Fruit fly (Drosophila melanogaster) whole organism, wandering third instar larva: ENCODE measurements around the gene CG15892.

Experiments
- Abd-B ChIP-seq: fragments of >200 bp; optimal IDR thresholded peaks from 2 replicates; lab custom pipeline; 2017; ENCODE audit warnings: missing biosample characterization, missing genetic modification characterization
- CG32264 ChIP-seq: fragments of 200-800 bp; sonication (Bioruptor generic); optimal IDR thresholded peaks from 2 replicates; lab custom pipeline; 2016; ENCODE audit warnings: missing biosample characterization, missing genetic modification characterization
- CG9705 ChIP-seq: fragments of 200-800 bp; sonication (Bioruptor generic); optimal IDR thresholded peaks from 2 replicates; lab custom pipeline; 2018; ENCODE audit warnings: missing biosample characterization, mild to moderate bottlenecking, missing genetic modification characterization
- CrebA ChIP-seq: fragments of 200-800 bp; sonication (Bioruptor generic); optimal IDR thresholded peaks from 2 replicates; lab custom pipeline; 2016; ENCODE audit warnings: missing biosample characterization, mild to moderate bottlenecking, missing genetic modification characterization, borderline replicate concordance
- Dfd ChIP-seq: fragments of >200 bp; optimal IDR thresholded peaks from 2 replicates; lab custom pipeline; 2017; ENCODE audit warnings: missing biosample characterization, missing genetic modification characterization
- Dif ChIP-seq: fragments of 200-275, 200-300 bp; sonication (Bioruptor generic); optimal IDR thresholded peaks from 2 replicates; lab custom pipeline; 2018; ENCODE audit warnings: missing biosample characterization, missing genetic modification characterization; ENCODE audit not compliant: partially characterized antibody
- GATAd ChIP-seq: sonication (Bioruptor generic); optimal IDR thresholded peaks from 2 replicates; lab custom pipeline; 2016; ENCODE audit warnings: missing biosample characterization, missing genetic modification characterization
- HLH106 ChIP-seq: fragments of 200-800 bp; optimal IDR thresholded peaks from 3 replicates; lab custom pipeline; 2019; ENCODE audit warnings: missing biosample characterization, mild to moderate bottlenecking, missing genetic modification characterization, moderate library complexity
- Hnf4 ChIP-seq: fragments of 200-800 bp; sonication (Bioruptor generic); optimal IDR thresholded peaks from 2 replicates; lab custom pipeline; 2016; ENCODE audit warnings: missing biosample characterization, mild to moderate bottlenecking, missing genetic modification characterization
- Hr78 ChIP-seq: fragments of >200 bp; optimal IDR thresholded peaks from 2 replicates; lab custom pipeline; 2017; ENCODE audit warnings: missing biosample characterization, missing genetic modification characterization
- Hr83 ChIP-seq: fragments of 200-300 bp; sonication (Bioruptor generic); optimal IDR thresholded peaks from 2 replicates; lab custom pipeline; 2016; ENCODE audit warnings: missing biosample characterization, mild to moderate bottlenecking, missing genetic modification characterization, moderate library complexity; ENCODE audit not compliant: poor library complexity, severe bottlenecking
- Jra ChIP-seq: sonication (Bioruptor generic); optimal IDR thresholded peaks from 2 replicates; lab custom pipeline; 2016; ENCODE audit warnings: missing biosample characterization, missing genetic modification characterization
- Mio ChIP-seq: sonication (Bioruptor generic); optimal IDR thresholded peaks from 2 replicates; lab custom pipeline; 2016; ENCODE audit warnings: missing biosample characterization, missing genetic modification characterization
- Myc ChIP-seq: fragments of >200 bp; optimal IDR thresholded peaks from 2 replicates; lab custom pipeline; 2017
- N ChIP-seq: fragments of >200 bp; optimal IDR thresholded peaks from 2 replicates; lab custom pipeline; 2018; ENCODE audit warnings: missing biosample characterization, missing external identifiers, missing genetic modification characterization
- OdsH ChIP-seq: fragments of 200-800 bp; sonication (Bioruptor generic); optimal IDR thresholded peaks from 2 replicates; lab custom pipeline; 2016; ENCODE audit warnings: missing biosample characterization, mild to moderate bottlenecking, missing genetic modification characterization
- Rel ChIP-seq, 2 experiments: fragments of 200-800 bp; sonication (Bioruptor generic) in 1 of 2; optimal IDR thresholded peaks; 2 replicates in 1 of 2; 3 replicates in 1 of 2; lab custom pipeline; 2016 to 2019; ENCODE audit warnings: mild to moderate bottlenecking in 2 of 2, missing biosample characterization in 2 of 2, missing genetic modification characterization in 2 of 2, moderate library complexity in 1 of 2
- Sp1 ChIP-seq: fragments of 200-800 bp; sonication (Bioruptor generic); optimal IDR thresholded peaks from 3 replicates; lab custom pipeline; 2019; ENCODE audit warnings: missing biosample characterization, mild to moderate bottlenecking, missing genetic modification characterization, moderate library complexity
- Vsx2 ChIP-seq: fragments of 200-300, 225-300 bp; sonication (Bioruptor generic); optimal IDR thresholded peaks from 2 replicates; lab custom pipeline; 2018; ENCODE audit warnings: missing biosample characterization, missing genetic modification characterization; ENCODE audit not compliant: partially characterized antibody
- br ChIP-seq: fragments of 200-800 bp; sonication (Bioruptor generic); optimal IDR thresholded peaks from 2 replicates; lab custom pipeline; 2016; ENCODE audit warnings: missing biosample characterization, missing genetic modification characterization
- brk ChIP-seq: fragments of 200-800 bp; sonication (Bioruptor generic); optimal IDR thresholded peaks from 2 replicates; lab custom pipeline; 2016; ENCODE audit warnings: missing biosample characterization, mild to moderate bottlenecking, missing genetic modification characterization
- dl ChIP-seq, 2 experiments: fragments of 175-275, 200-275 bp in 1 of 2; fragments of 200-275 bp in 1 of 2; sonication (Bioruptor generic); optimal IDR thresholded peaks; lab custom pipeline; 2018; ENCODE audit warnings: mild to moderate bottlenecking in 2 of 2, missing biosample characterization in 2 of 2, missing genetic modification characterization in 2 of 2, moderate library complexity in 2 of 2; ENCODE audit not compliant: partially characterized antibody in 2 of 2, insufficient read depth in 1 of 2
- dmrt93B ChIP-seq: fragments of 200-800 bp; sonication (Bioruptor generic); optimal IDR thresholded peaks from 2 replicates; lab custom pipeline; 2018; ENCODE audit warnings: missing biosample characterization, mild to moderate bottlenecking, missing genetic modification characterization
- dsf ChIP-seq: sonication (Bioruptor generic); optimal IDR thresholded peaks from 2 replicates; lab custom pipeline; 2016; ENCODE audit warnings: missing biosample characterization, missing genetic modification characterization, borderline replicate concordance
- ey ChIP-seq: fragments of 200-800 bp; sonication (Bioruptor generic); optimal IDR thresholded peaks from 2 replicates; lab custom pipeline; 2016; ENCODE audit warnings: missing biosample characterization, missing genetic modification characterization
- foxo ChIP-seq, 2 experiments: fragments of 200-800 bp; sonication (Bioruptor generic); optimal IDR thresholded peaks; 2 replicates in 1 of 2; 3 replicates in 1 of 2; lab custom pipeline; 2016 to 2017; ENCODE audit warnings: missing biosample characterization in 2 of 2, missing genetic modification characterization in 2 of 2
- fru ChIP-seq: fragments of 200-800 bp; sonication (Bioruptor generic); optimal IDR thresholded peaks from 3 replicates; lab custom pipeline; 2016; ENCODE audit warnings: missing biosample characterization, mild to moderate bottlenecking, missing genetic modification characterization
- h ChIP-seq: fragments of 200-800 bp; sonication (Bioruptor generic); optimal IDR thresholded peaks from 3 replicates; lab custom pipeline; 2016; ENCODE audit warnings: missing biosample characterization, mild to moderate bottlenecking, missing genetic modification characterization
- jim ChIP-seq: fragments of 175-275, 200-325 bp; sonication (Bioruptor generic); optimal IDR thresholded peaks from 2 replicates; lab custom pipeline; 2016; ENCODE audit warnings: missing biosample characterization, mild to moderate bottlenecking, missing genetic modification characterization
- lola ChIP-seq: fragments of >200 bp; optimal IDR thresholded peaks from 2 replicates; lab custom pipeline; 2017; ENCODE audit warnings: missing biosample characterization, missing genetic modification characterization
- pan ChIP-seq: fragments of >200 bp; optimal IDR thresholded peaks from 2 replicates; lab custom pipeline; 2017
- psq ChIP-seq: fragments of 200-800 bp; sonication (Bioruptor generic); optimal IDR thresholded peaks from 3 replicates; lab custom pipeline; 2017; ENCODE audit warnings: missing biosample characterization, mild to moderate bottlenecking, missing genetic modification characterization, moderate library complexity
- rgr ChIP-seq: fragments of 200-800 bp; sonication (Bioruptor generic); optimal IDR thresholded peaks from 3 replicates; lab custom pipeline; 2016; ENCODE audit warnings: missing biosample characterization, mild to moderate bottlenecking, missing genetic modification characterization
- sage ChIP-seq: fragments of 200-800 bp; sonication (Bioruptor generic); optimal IDR thresholded peaks from 2 replicates; lab custom pipeline; 2016; ENCODE audit warnings: missing biosample characterization, mild to moderate bottlenecking, missing genetic modification characterization
- sv ChIP-seq: fragments of 200-800 bp; sonication (Bioruptor generic); optimal IDR thresholded peaks from 3 replicates; lab custom pipeline; 2016; ENCODE audit warnings: missing biosample characterization, missing genetic modification characterization
- tai ChIP-seq: sonication (Bioruptor generic); optimal IDR thresholded peaks from 2 replicates; lab custom pipeline; 2016; ENCODE audit warnings: missing biosample characterization, missing genetic modification characterization
- usp ChIP-seq: fragments of >200 bp; optimal IDR thresholded peaks from 2 replicates; lab custom pipeline; 2017; ENCODE audit warnings: missing biosample characterization, missing genetic modification characterization
- woc ChIP-seq: sonication (Bioruptor generic); optimal IDR thresholded peaks from 2 replicates; lab custom pipeline; 2016; ENCODE audit warnings: missing biosample characterization, mild to moderate bottlenecking, missing genetic modification characterization

Gene CG15892

dm6 chrX:6330369-6330949 is 36.3 kb upstream of the CG15892 start, which contains the start of gene CG42240:
Gene CG42240, plus strand, starts transcription at chrX:6330842.
- TF ChIP-seq sv (GFP tag; lab: Kevin White, UChicago) (peak; percentile 61), CrebA (GFP tag; lab: Kevin White, UChicago) (peak; percentile 54), ey (peak; percentile 87), dsf (GFP tag; lab: Kevin White, UChicago) (peak; percentile 31), psq (peak; percentile 87), GATAd (GFP tag; lab: Kevin White, UChicago) (peak; percentile 23), HLH106 (tag; lab: Kevin White, UChicago) (peak; percentile 90), Vsx2 (no peak), N (GFP tag; lab: Kevin White, UChicago) (no peak), Dif (GFP tag; lab: Kevin White, UChicago) (peak; percentile 52), sage (peak; percentile 43), Hr78 (GFP tag; lab: Kevin White, UChicago) (no peak), Hnf4 (GFP tag; lab: Kevin White, UChicago) (peak; percentile 75), CG32264 (peak; percentile 61), Jra (GFP tag; lab: Kevin White, UChicago) (peak; percentile 53), Hr83 (GFP tag; lab: Kevin White, UChicago) (no peak), usp (GFP tag; lab: Kevin White, UChicago) (no peak), lola (no peak), Rel (GFP tag; optimal IDR thresholded peaks at IDR 0.05; lab: Kevin White, UChicago) (peak; percentile 49), Rel (tag; optimal IDR thresholded peaks at IDR 0.05; lab: Kevin White, UChicago) (peak; percentile 59), woc (peak; percentile 69), Abd-B (GFP tag; lab: Kevin White, UChicago) (no peak), dmrt93B (peak; percentile 90), Myc (lab: Kevin White, UChicago) (no peak), Mio (GFP tag; lab: Kevin White, UChicago) (no peak), tai (GFP tag; lab: Kevin White, UChicago) (no peak), foxo (GFP tag; optimal IDR thresholded peaks at IDR 0.05; lab: Kevin White, UChicago) (peak; percentile 49 to 90), pan (lab: Kevin White, UChicago) (no peak), dl (GFP tag; optimal IDR thresholded peaks at IDR 0.05; lab: Kevin White, UChicago; ENCODE audit: insufficient read depth in 1 of 2, partially characterized antibody in 2 of 2) (peak in 1 of 2 experiments; percentile 24), Dfd (no peak), br (peak; percentile 87), OdsH (GFP tag; lab: Kevin White, UChicago) (peak; percentile 89), jim (no peak), fru (GFP tag; lab: Kevin White, UChicago) (peak; percentile 92), brk (GFP tag; lab: Kevin White, UChicago) (peak; percentile 75), rgr (GFP tag; lab: Kevin White, UChicago) (peak; percentile 84), h (peak; percentile 92), CG9705 (peak; percentile 84), Sp1 (peak; percentile 94)

dm6 chrX:6316858-6317474 is 22.8 kb upstream of the CG15892 start:
- TF ChIP-seq Hr78 (GFP tag; lab: Kevin White, UChicago) (no peak), dmrt93B (no peak), woc (no peak), HLH106 (tag; lab: Kevin White, UChicago) (peak; percentile 41), Dfd (no peak), foxo (GFP tag; optimal IDR thresholded peaks at IDR 0.05; lab: Kevin White, UChicago) (peak in 1 of 2 experiments; percentile 39), OdsH (GFP tag; lab: Kevin White, UChicago) (peak; percentile 3), fru (GFP tag; lab: Kevin White, UChicago) (peak; percentile 21), Rel (GFP tag; optimal IDR thresholded peaks at IDR 0.05; lab: Kevin White, UChicago) (no peak), Rel (tag; optimal IDR thresholded peaks at IDR 0.05; lab: Kevin White, UChicago) (no peak), sv (GFP tag; lab: Kevin White, UChicago) (peak; percentile 53), br (peak; percentile 45), psq (peak; percentile 3), dl (GFP tag; optimal IDR thresholded peaks at IDR 0.05; lab: Kevin White, UChicago; ENCODE audit: insufficient read depth in 1 of 2, partially characterized antibody in 2 of 2) (no peak), h (peak; percentile 40), ey (peak; percentile 4), Sp1 (peak; percentile 19)
